Worm (Caenorhabditis elegans) whole organism, young adult: Measurements from ENCODE around the gene F21H7.5.

Experiments
- B0019.2 ChIP-seq: fragments of 200-800 bp; sonication (Bioruptor generic); conservative IDR thresholded peaks from 2 replicates; pipeline ENCODE4 v1.3.6; 2022; ENCODE audit warnings: missing genetic modification reagents, missing genetic modification characterization, missing compliant biosample characterization
- C06A6.2 ChIP-seq: fragments of 200-800 bp; sonication (Bioruptor generic); conservative IDR thresholded peaks from 2 replicates; pipeline ENCODE4 v1.3.6; 2022; ENCODE audit warnings: missing genetic modification characterization, missing compliant biosample characterization
- F23B12.7 ChIP-seq: sonication (generic microtip); optimal IDR thresholded peaks from 2 replicates; lab custom pipeline; 2017; ENCODE audit warnings: missing genetic modification characterization, mild to moderate bottlenecking, missing compliant biosample characterization, antibody characterized with exemption, moderate library complexity; ENCODE audit not compliant: insufficient read depth
- F55B11.4 ChIP-seq: sonication (generic microtip); optimal IDR thresholded peaks from 2 replicates; lab custom pipeline; 2016; ENCODE audit warnings: missing compliant biosample characterization, missing genetic modification characterization, borderline replicate concordance; ENCODE audit not compliant: insufficient read depth
- F57A8.1 ChIP-seq: fragments of 200-800 bp; sonication (Bioruptor generic); optimal IDR thresholded peaks from 2 replicates; lab custom pipeline; 2018; ENCODE audit warnings: mild to moderate bottlenecking, missing genetic modification characterization, moderate library complexity, missing compliant biosample characterization
- T26A5.8 ChIP-seq: sonication (generic microtip); optimal IDR thresholded peaks from 2 replicates; lab custom pipeline; 2016; ENCODE audit warnings: missing genetic modification characterization, missing compliant biosample characterization
- Y56A3A.18 ChIP-seq: fragments of 200-800 bp; sonication (Bioruptor generic); IDR thresholded peaks from 2 replicates; pipeline ENCODE4 v1.3.6; 2022; ENCODE audit warnings: missing genetic modification reagents, missing genetic modification characterization, missing compliant biosample characterization
- Y79H2A.3 ChIP-seq: fragments of 200-800 bp; sonication (Bioruptor generic); conservative IDR thresholded peaks from 2 replicates; pipeline ENCODE4 v1.3.6; 2022; ENCODE audit warnings: missing genetic modification reagents, missing genetic modification characterization, missing compliant biosample characterization
- ama-1 ChIP-seq, 3 experiments: fragments of 150-350 bp in 1 of 3; sonication (generic microtip) in 2 of 3; optimal IDR thresholded peaks; 2 replicates each; lab custom pipeline; 2014 to 2018; ENCODE audit warnings: missing biosample characterization in 2 of 3, missing genetic modification characterization in 2 of 3, missing genetic modification reagents in 2 of 3
- atf-7 ChIP-seq: sonication (generic microtip); optimal IDR thresholded peaks from 2 replicates; lab custom pipeline; 2017; ENCODE audit warnings: mild to moderate bottlenecking, missing genetic modification characterization, missing compliant biosample characterization
- attf-3 ChIP-seq: fragments of 200-800 bp; sonication (Bioruptor generic); conservative IDR thresholded peaks from 2 replicates; pipeline ENCODE4 v1.3.6; 2022; ENCODE audit warnings: missing genetic modification reagents, missing genetic modification characterization, missing compliant biosample characterization
- bed-2 ChIP-seq: fragments of 200-800 bp; sonication (Bioruptor generic); IDR thresholded peaks from 2 replicates; pipeline ENCODE4 v1.3.6; 2022; ENCODE audit warnings: missing genetic modification reagents, missing genetic modification characterization, missing compliant biosample characterization
- cebp-1 ChIP-seq, 2 experiments: fragments of 200-800 bp in 1 of 2; sonication (Bioruptor generic) in 1 of 2; sonication (generic microtip) in 1 of 2; IDR thresholded peaks in 1 of 2; optimal IDR thresholded peaks in 1 of 2; 2 replicates each; pipeline versions ENCODE4 v1.3.6 to Lab custom; 2017 to 2022; ENCODE audit warnings: missing compliant biosample characterization in 2 of 2, missing genetic modification characterization in 2 of 2, mild to moderate bottlenecking in 1 of 2, missing genetic modification reagents in 1 of 2, moderate library complexity in 1 of 2
- ceh-58 ChIP-seq: fragments of 200-800 bp; sonication (Bioruptor generic); IDR thresholded peaks from 2 replicates; pipeline ENCODE4 v1.3.6; 2022; ENCODE audit warnings: missing genetic modification characterization, missing compliant biosample characterization
- dpl-1 ChIP-seq: fragments of 150-350 bp; optimal IDR thresholded peaks from 2 replicates; lab custom pipeline; 2014; ENCODE audit warnings: missing biosample characterization, missing genetic modification reagents, missing genetic modification characterization
- egl-18 ChIP-seq: fragments of 200-800 bp; sonication (Bioruptor generic); IDR thresholded peaks from 2 replicates; pipeline ENCODE4 v1.3.6; 2022; ENCODE audit warnings: missing genetic modification reagents, missing genetic modification characterization, missing compliant biosample characterization
- lin-40 ChIP-seq: sonication (generic microtip); optimal IDR thresholded peaks from 2 replicates; lab custom pipeline; 2016; ENCODE audit warnings: missing genetic modification characterization, mild to moderate bottlenecking, missing compliant biosample characterization, missing genotype, missing genetic modification reagents
- lin-54 ChIP-seq: fragments of 200-800 bp; sonication (Bioruptor generic); optimal IDR thresholded peaks from 2 replicates; lab custom pipeline; 2018; ENCODE audit warnings: mild to moderate bottlenecking, missing genetic modification characterization, missing compliant biosample characterization
- madf-10 ChIP-seq: sonication (generic microtip); optimal IDR thresholded peaks from 2 replicates; lab custom pipeline; 2016; ENCODE audit warnings: mild to moderate bottlenecking, missing genetic modification characterization, missing compliant biosample characterization
- madf-3 ChIP-seq: fragments of 200-800 bp; sonication (Bioruptor generic); IDR thresholded peaks from 2 replicates; pipeline ENCODE4 v1.3.6; 2022; ENCODE audit warnings: missing genetic modification reagents, missing genetic modification characterization, missing compliant biosample characterization
- nfyb-1 ChIP-seq: fragments of 200-800 bp; sonication (Bioruptor generic); IDR thresholded peaks from 2 replicates; pipeline ENCODE4 v1.3.6; 2022; ENCODE audit warnings: missing genetic modification reagents, missing genetic modification characterization, missing compliant biosample characterization
- nhr-80 ChIP-seq: sonication (generic microtip); optimal IDR thresholded peaks from 2 replicates; lab custom pipeline; 2016; ENCODE audit warnings: missing genetic modification characterization, missing compliant biosample characterization
- pbrm-1 ChIP-seq: fragments of 200-800 bp; sonication (Bioruptor generic); IDR thresholded peaks from 2 replicates; pipeline ENCODE4 v1.3.6; 2022; ENCODE audit warnings: missing genetic modification reagents, missing genetic modification characterization, missing compliant biosample characterization
- pha-4 ChIP-seq: fragments of 150-350 bp; sonication (generic microtip); optimal IDR thresholded peaks from 2 replicates; lab custom pipeline; 2014; ENCODE audit warnings: missing biosample characterization, missing genetic modification reagents, missing genetic modification characterization
- rcor-1 ChIP-seq: fragments of 200-800 bp; sonication (Bioruptor generic); IDR thresholded peaks from 2 replicates; pipeline ENCODE4 v1.3.6; 2022; ENCODE audit warnings: missing genetic modification reagents, missing genetic modification characterization, missing compliant biosample characterization
- snpc-1.1 ChIP-seq: sonication (generic microtip); optimal IDR thresholded peaks from 2 replicates; lab custom pipeline; 2017; ENCODE audit warnings: missing genetic modification characterization, mild to moderate bottlenecking, missing compliant biosample characterization, antibody characterized with exemption, moderate library complexity, missing genotype, missing genetic modification reagents; ENCODE audit not compliant: insufficient read depth
- snpc-4 ChIP-seq, 5 experiments: fragments of 150-350 bp in 1 of 5; sonication (generic microtip) in 4 of 5; optimal IDR thresholded peaks; 2 replicates each; lab custom pipeline; 2014 to 2018; ENCODE audit warnings: missing genetic modification characterization in 5 of 5, missing biosample characterization in 3 of 5, antibody characterized with exemption in 2 of 5, mild to moderate bottlenecking in 2 of 5, missing compliant biosample characterization in 2 of 5, missing genotype in 2 of 5, moderate library complexity in 2 of 5, missing genetic modification reagents in 1 of 5
- tlf-1 ChIP-seq: fragments of 200-800 bp; sonication (Bioruptor generic); optimal IDR thresholded peaks from 2 replicates; lab custom pipeline; 2018; ENCODE audit warnings: mild to moderate bottlenecking, missing genetic modification characterization, missing compliant biosample characterization
- unc-62 ChIP-seq: fragments of 150-350 bp; optimal IDR thresholded peaks from 2 replicates; lab custom pipeline; 2014; ENCODE audit warnings: missing biosample characterization, missing genetic modification reagents, missing genetic modification characterization
- xnd-1 ChIP-seq: sonication (generic microtip); optimal IDR thresholded peaks from 2 replicates; lab custom pipeline; 2016; ENCODE audit warnings: missing genotype, missing genetic modification reagents, missing genetic modification characterization, missing compliant biosample characterization
- zfh-2 ChIP-seq: fragments of 200-800 bp; sonication (Bioruptor generic); conservative IDR thresholded peaks from 2 replicates; pipeline ENCODE4 v1.3.6; 2022; ENCODE audit warnings: missing genetic modification reagents, missing genetic modification characterization, missing compliant biosample characterization

F21H7.5 gene

DNA sequence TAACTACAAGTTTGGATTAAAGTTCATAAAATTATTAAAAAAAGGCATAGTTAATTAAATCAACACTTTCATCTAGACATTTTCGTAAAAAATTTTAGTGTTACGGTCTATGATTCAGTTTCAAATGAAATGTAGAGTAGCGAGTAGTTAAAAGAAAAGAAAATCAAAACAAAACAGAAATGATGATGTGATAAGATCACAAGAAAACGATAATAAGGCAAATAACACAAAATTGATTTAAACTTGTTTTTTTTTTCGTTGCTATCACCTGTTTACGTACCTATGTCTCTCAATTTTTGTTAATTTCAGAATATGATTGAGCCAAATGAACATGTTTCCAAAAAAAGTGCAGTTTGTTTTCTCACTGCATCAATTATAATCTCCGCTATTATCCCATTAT is 7.4 kb upstream of the F21H7.5 start, which contains the start of the genes F21H7.2 and F21H7.12:
TSS of gene F21H7.2 (minus strand) at position 101 of the 400 bp plus-strand sequence.
TSS of gene F21H7.12 (plus strand) at position 270 of the 400 bp plus-strand sequence.
- no peak for TF ChIP-seq Y79H2A.3 (GFP tag; lab: Robert Waterston, UW)
- TF ChIP-seq xnd-1 (tag; lab: Kevin White, UChicago): no peak
- TF ChIP-seq pbrm-1 (GFP tag; lab: Robert Waterston, UW): no peak
- no peak for TF ChIP-seq madf-10
- TF ChIP-seq T26A5.8 (tag; lab: Kevin White, UChicago): no peak
- no peak for TF ChIP-seq lin-40 (tag; lab: Kevin White, UChicago)
- TF ChIP-seq rcor-1 (GFP tag; lab: Robert Waterston, UW): no peak
- TF ChIP-seq, all 124 proteins: peak for 0

DNA sequence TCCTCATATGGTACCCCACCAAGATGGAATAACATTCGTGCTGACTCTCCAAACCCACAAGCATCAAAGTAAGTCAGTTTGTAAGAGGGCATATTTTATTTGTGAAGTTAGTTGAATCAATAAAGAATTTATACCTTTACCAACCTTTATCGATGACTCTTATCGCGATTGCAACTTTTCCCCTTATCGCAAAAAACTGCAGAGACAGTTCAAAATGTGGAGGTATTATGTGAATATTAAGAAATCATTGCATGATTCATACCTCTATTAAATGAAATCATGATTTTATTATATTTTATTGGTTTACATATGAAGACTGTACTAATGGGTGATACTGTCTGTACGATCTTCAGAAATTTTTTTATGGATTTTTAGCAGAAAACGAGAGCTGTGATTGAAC is 5.1 kb upstream of the F21H7.5 start, which contains the start of gene gst-22:
TSS of gene gst-22 (minus strand) at position 103 of the 400 bp plus-strand sequence.
- TF ChIP-seq nhr-80 (tag; lab: Kevin White, UChicago): peak; percentile 51
- no peak for TF ChIP-seq snpc-4 (GFP tag; optimal IDR thresholded peaks at IDR 0.05; lab: Kevin White, UChicago)
- TF ChIP-seq snpc-4 (tag; optimal IDR thresholded peaks at IDR 0.05; lab: Kevin White, UChicago): no peak

DNA sequence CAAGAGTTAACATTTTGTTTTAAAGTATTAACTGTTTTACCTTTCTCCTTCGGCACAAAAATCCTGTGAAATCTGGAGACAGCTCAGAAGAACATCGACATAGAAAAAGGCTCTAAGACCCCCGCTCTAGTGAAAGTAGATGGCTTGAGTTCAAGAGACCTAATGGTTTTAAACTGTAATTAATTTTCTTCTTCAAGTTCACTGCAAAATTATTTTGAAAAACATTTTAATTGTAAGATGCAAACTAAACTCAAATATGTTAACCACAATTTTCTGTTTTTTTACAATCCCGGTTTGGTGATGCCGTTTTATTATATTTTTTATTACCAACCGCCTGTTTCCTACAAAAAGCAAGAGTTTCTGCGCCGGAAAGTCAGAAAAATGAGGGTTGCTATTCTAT is 3.7 kb upstream of the F21H7.5 start, which contains the start of gene clec-233:
TSS of gene clec-233 (plus strand) at position 301 of the 400 bp plus-strand sequence.
- TF ChIP-seq tlf-1 (GFP tag; lab: Kevin White, UChicago) (no peak), Y56A3A.18 (GFP tag; lab: Robert Waterston, UW) (no peak), B0019.2 (GFP tag; lab: Robert Waterston, UW) (no peak)

DNA sequence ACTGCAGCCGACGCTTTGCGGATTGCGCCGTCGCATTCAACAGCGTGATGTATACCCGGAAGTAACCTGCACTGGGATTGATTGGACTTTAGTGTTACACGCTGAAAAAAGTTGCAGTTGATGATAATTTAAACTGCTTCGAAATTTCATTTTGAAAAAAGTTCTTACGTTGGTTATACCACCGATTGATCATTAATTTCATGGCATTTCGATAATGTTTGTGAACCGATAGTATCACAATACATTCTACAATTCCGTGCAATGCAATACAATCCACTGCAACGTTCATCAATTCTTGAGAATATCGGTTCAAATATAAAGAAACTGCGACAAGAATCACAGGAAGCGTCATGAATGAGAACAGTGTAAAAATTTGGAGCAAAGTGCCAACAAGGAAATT is 2.2 kb upstream of the F21H7.5 start, which contains the start of gene F21H7.3:
TSS of gene F21H7.3 (minus strand) at position 101 of the 400 bp plus-strand sequence.
- no peak for TF ChIP-seq pha-4 (tag; lab: Kevin White, UChicago)
- no peak for TF ChIP-seq unc-62
- no peak for TF ChIP-seq ama-1 (optimal IDR thresholded peaks at IDR 0.05; lab: Kevin White, UChicago)
- no peak for TF ChIP-seq ama-1 (GFP tag; optimal IDR thresholded peaks at IDR 0.05; lab: Kevin White, UChicago)
- TF ChIP-seq attf-3 (GFP tag; lab: Robert Waterston, UW): no peak
- TF ChIP-seq atf-7: no peak
- TF ChIP-seq cebp-1 (GFP tag; IDR thresholded peaks at IDR 0.05; lab: Robert Waterston, UW): no peak
- no peak for TF ChIP-seq cebp-1 (tag; optimal IDR thresholded peaks at IDR 0.05; lab: Kevin White, UChicago)
- TF ChIP-seq snpc-1.1 (tag; lab: Kevin White, UChicago): no peak
- TF ChIP-seq zfh-2: no peak
- TF ChIP-seq egl-18: no peak
- TF ChIP-seq F23B12.7 (tag; lab: Kevin White, UChicago): no peak
- no peak for TF ChIP-seq nfyb-1 (GFP tag; lab: Robert Waterston, UW)
- no peak for TF ChIP-seq C06A6.2
- TF ChIP-seq madf-3: no peak
- TF ChIP-seq F57A8.1: no peak
- TF ChIP-seq Y56A3A.18 (GFP tag; lab: Robert Waterston, UW): no peak
- TF ChIP-seq rcor-1 (GFP tag; lab: Robert Waterston, UW): no peak
- no peak for TF ChIP-seq bed-2 (GFP tag; lab: Robert Waterston, UW)

DNA sequence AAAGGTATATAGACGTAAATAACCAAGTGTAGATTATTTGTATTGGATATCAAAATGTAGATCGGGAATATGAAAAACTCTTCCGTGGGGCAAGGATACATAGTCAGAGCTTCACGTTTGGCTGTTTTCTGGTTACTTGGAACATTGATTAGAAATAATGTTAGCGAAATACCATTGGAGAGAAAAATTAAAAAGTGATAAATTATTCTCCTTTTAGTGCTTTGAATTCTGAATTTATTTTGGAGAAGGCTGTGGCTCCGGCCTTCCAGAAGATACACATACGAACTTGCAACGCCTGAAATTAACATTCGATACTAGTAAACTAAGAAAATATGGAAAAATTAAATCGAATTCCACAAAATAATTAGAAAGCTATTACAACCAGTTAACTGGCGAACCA is 1.7 kb upstream of the F21H7.5 start, which contains the start of gene srh-98:
TSS of gene srh-98 (minus strand) at position 101 of the 400 bp plus-strand sequence.
- no peak for TF ChIP-seq T26A5.8 (tag; lab: Kevin White, UChicago)
- no peak for TF ChIP-seq lin-54 (GFP tag; lab: Kevin White, UChicago)
- no peak for TF ChIP-seq F55B11.4 (tag; lab: Kevin White, UChicago)
- no peak for TF ChIP-seq B0019.2 (GFP tag; lab: Robert Waterston, UW)
- TF ChIP-seq F23B12.7 (tag; lab: Kevin White, UChicago): no peak
- no peak for TF ChIP-seq dpl-1 (GFP tag; lab: Kevin White, UChicago)
- no peak for TF ChIP-seq ceh-58
- TF ChIP-seq, all 124 proteins: peak for 0
